Worm (Caenorhabditis elegans): ENCODE measurements around the gene cids-1.

cids-1 gene

DNA sequence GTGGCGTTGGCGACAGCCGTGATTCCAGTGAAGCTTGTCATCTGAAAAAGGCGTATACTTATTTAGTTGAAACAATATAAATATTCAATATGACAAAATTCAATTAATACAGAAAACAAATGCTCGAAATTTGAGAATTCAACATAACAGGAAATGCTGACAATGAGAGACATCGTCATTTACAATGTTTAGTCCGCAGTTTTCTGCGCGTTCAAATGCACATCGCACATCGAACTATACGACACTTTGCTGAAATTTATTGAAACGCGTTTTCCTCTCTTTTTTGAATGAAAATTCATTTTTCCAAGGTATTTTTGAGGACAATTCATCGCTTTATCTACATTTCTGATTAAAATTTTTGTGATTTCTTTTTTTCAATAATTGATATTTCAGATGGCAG, at the start of gene cids-1, which contains the start of gene pbs-6:
TSS of gene cids-1 (plus strand) at position 394 of the 400 bp plus-strand sequence.
TSS of gene pbs-6 (minus strand) at position 41 of the 400 bp plus-strand sequence.
- TF ChIP-seq him-1 (tag; optimal IDR thresholded peaks at IDR 0.05) (no peak), W03F9.2 (tag; optimal IDR thresholded peaks at IDR 0.05) (no peak), dao-5 (tag; optimal IDR thresholded peaks at IDR 0.05) (no peak)

DNA sequence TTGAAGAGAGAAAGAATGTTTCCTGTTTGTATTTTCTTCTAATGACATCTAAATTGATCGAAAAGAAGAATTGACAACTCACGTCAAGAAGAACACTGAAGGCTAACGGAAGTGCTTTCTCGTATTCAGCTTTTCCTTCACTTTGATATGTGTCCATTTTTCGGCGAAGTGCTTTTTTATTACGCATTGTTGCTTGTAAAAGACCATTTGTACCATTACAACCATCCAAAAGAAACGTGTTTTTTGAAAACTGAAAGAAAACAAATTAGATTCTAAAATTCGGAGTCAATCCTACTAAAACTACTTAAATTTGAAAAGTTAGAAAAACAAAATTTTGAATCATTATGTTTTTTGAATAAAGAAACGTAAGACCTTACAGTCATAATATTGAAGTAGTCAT, 45.2 kb upstream of the cids-1 start:
- no peak for TF ChIP-seq him-1 (tag; optimal IDR thresholded peaks at IDR 0.05)
- no peak for TF ChIP-seq W03F9.2 (tag; optimal IDR thresholded peaks at IDR 0.05)
- TF ChIP-seq dao-5 (tag; optimal IDR thresholded peaks at IDR 0.05) = no peak

DNA sequence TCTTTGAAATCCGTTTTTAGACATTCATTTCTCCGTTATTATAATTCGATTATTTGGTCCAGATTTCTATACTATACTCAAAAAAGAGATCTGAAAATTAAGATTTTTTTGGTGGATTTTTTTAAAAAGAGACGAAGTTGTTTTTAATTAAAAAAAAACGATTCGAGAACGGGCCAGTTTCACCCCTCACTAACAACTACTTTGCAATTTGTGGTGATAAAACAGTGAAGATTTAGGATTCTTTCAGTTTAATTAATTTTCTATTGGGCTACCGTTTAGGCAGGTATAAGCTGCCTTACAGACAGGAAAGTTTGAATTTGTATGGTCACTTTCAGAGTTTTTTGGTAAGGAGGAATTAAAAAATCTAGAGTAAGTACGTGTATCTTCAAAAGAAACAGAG, 43.1 kb upstream of the cids-1 start, which contains the start of gene unc-36:
TSS of gene unc-36 (minus strand) at position 101 of the 400 bp plus-strand sequence.
- no peak for TF ChIP-seq W03F9.2 (tag; optimal IDR thresholded peaks at IDR 0.05)
- no peak for TF ChIP-seq dao-5 (tag; optimal IDR thresholded peaks at IDR 0.05)
- no peak for TF ChIP-seq him-1 (tag; optimal IDR thresholded peaks at IDR 0.05)

DNA sequence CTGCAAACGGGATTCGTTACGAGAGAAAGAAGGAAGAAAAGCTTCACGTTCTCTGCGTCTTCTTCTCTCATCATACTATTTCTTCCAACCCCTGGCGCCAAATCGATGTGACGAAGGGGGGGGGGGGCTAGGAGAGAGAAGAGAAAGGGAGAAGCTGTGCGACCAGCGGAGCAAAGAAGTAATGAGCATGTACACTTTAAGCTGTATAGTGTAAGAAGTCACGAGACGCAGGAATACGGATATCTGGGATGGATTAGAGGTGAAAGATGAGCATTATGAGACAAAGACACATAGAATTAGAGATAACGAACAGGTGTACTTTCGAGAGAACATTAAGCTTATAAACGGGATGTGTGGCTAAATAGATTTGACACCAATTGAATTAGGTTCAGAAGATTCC, 42.5 kb upstream of the cids-1 start:
- TF ChIP-seq him-1 (tag; optimal IDR thresholded peaks at IDR 0.05) = peak; percentile 42
- TF ChIP-seq W03F9.2 (tag; optimal IDR thresholded peaks at IDR 0.05) = peak; percentile 25
- no peak for TF ChIP-seq dao-5 (tag; optimal IDR thresholded peaks at IDR 0.05)

DNA sequence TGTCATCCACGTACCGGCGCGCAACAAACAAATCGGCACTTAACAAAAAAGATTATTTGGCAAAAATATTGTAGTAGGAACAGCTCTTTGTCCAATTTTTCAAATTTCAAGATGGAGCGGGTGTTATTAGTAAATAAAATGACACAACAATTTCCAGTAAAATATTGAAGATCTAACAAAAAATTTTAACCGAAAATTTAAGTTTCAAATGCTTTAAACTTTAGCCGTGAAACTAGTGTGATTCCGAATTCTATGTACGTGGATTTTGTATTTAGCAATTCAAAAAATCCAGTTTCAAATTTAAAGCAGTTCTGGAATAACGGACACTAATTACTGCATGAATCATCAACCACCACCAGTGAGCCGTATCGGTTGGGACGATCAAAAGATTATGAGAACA, 41.5 kb upstream of the cids-1 start, which contains the start of gene snb-5:
TSS of gene snb-5 (plus strand) at position 301 of the 400 bp plus-strand sequence.
- TF ChIP-seq W03F9.2 (tag; optimal IDR thresholded peaks at IDR 0.05) = no peak
- no peak for TF ChIP-seq him-1 (tag; optimal IDR thresholded peaks at IDR 0.05)
- TF ChIP-seq dao-5 (tag; optimal IDR thresholded peaks at IDR 0.05) = no peak

DNA sequence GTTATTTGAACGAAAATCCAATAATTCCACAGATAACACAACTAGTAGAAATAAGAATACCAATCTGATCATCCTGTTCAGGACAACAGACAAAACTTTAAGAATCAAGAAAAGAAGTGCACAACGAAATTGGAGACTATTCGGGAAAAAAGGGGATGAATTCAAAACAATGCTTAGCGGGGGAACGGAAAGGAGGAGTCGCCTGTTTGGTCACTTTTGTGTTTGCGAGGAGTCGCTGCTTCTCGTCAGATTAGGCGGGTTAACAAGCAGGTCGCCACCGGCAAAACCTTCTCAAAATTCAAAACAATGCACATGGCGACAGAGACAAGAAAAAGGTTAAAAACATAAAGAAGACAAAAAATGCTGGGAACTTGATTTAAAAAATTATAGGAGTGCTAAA, 34.5 kb upstream of the cids-1 start, which contains the start of gene C30A5.10:
TSS of gene C30A5.10 (minus strand) at position 101 of the 400 bp plus-strand sequence.
- no peak for TF ChIP-seq W03F9.2 (tag; optimal IDR thresholded peaks at IDR 0.05)
- no peak for TF ChIP-seq him-1 (tag; optimal IDR thresholded peaks at IDR 0.05)
- no peak for TF ChIP-seq dao-5 (tag; optimal IDR thresholded peaks at IDR 0.05)

DNA sequence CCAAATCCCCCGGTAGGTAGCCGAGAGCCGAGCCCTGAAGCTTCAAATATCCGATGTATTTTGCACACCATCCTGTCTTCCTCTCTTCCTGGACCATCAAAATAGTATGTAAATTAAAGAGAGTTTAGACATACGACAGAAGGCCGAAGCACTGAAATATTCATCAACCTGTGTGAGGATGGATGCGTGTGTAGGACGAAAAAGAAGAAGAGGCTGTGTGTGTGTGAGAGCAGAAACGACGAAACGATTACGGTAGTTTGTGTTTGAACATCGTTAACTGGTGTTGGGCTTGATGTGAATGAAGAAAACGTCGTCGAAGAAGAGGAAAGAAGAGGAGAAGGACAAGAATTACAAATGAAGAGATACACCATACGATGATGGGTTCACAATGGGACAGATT, 32.7 kb upstream of the cids-1 start:
- TF ChIP-seq dao-5 (tag; optimal IDR thresholded peaks at IDR 0.05) = no peak
- TF ChIP-seq W03F9.2 (tag; optimal IDR thresholded peaks at IDR 0.05) = no peak
- no peak for TF ChIP-seq him-1 (tag; optimal IDR thresholded peaks at IDR 0.05)

DNA sequence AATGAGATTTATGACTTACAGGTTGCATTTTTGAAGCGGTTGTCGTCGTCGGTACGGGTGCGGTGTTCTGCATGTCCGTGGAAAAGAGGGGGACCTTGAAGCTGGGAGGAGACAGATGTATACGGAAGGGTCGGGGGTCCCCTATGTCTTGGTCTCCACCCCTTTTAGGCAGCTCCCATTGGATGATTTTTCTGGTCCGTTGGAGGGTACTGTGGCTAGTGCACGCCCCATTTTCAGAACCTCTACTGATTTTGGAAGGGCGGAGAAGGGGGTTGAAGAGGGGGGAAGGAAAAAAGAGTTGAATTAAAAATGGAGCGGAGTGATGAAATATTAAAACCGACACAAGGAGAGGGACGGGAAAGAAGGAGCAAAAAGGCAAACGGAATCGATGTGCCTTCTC, 28.0 kb upstream of the cids-1 start, which contains the start of gene unc-86:
TSS of gene unc-86 (minus strand) at position 113 of the 400 bp plus-strand sequence.
- TF ChIP-seq dao-5 (tag; optimal IDR thresholded peaks at IDR 0.05) (no peak), W03F9.2 (tag; optimal IDR thresholded peaks at IDR 0.05) (no peak), him-1 (tag; optimal IDR thresholded peaks at IDR 0.05) (no peak)

DNA sequence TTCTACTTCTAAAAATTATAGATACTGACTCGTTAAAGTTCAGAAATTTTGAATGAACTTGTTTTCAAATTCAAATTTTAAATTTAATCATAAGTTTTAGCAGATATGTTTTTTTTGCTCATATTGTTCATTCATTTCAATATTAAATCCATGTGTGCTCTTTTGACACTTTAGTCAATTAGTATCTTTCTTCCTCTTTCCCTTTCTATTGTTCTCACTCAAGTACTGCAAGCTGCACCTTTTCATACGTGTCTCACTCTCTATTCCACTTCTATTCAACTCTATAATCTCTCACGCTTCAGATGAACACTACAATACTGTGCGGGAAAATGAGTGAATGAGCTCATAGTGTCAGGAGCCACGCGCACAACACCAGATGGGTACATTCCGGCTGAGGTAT, 26.3 kb upstream of the cids-1 start, which contains the start of gene C30A5.16:
TSS of gene C30A5.16 (plus strand) at position 301 of the 400 bp plus-strand sequence.
- TF ChIP-seq W03F9.2 (tag; optimal IDR thresholded peaks at IDR 0.05) (no peak), dao-5 (tag; optimal IDR thresholded peaks at IDR 0.05) (no peak), him-1 (tag; optimal IDR thresholded peaks at IDR 0.05) (no peak)

DNA sequence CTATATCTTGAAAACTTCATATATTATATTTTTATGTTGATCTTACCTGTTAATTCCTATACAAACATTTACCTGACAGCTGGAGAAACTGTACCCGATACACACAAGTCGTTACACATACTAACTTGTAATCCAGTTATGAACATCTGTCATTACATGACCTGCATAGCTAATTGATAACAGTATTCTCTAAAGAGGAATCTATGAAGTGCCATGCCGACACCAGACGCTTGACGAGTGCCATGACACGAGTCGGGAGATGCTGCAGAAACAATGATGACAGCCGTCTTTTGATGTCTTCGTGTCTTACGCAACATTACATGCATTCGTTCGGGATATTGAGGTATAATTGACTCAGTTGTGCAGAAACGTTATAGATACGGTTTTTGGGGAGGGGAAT, 24.2 kb upstream of the cids-1 start:
- no peak for TF ChIP-seq W03F9.2 (tag; optimal IDR thresholded peaks at IDR 0.05)
- no peak for TF ChIP-seq dao-5 (tag; optimal IDR thresholded peaks at IDR 0.05)
- no peak for TF ChIP-seq him-1 (tag; optimal IDR thresholded peaks at IDR 0.05)

DNA sequence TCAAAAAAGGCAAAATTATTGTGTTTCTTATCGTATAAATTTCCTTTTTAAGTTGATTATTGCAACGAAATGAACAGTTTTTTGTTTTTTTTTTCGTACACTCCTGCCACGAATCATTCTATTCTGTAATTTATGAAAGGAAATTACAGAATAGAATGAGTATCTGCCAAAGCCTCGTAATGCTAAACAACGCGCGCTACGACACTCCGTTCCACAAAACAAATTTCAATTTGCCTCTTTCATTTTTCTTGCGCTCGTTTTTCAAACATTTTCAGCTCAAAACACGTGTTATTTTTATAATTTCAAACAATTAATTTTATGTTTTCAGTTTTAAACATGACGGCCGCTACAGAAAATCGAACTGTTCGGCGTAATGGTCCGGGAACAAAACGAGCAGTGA, 19.5 kb upstream of the cids-1 start, which contains the start of gene mob-4:
TSS of gene mob-4 (plus strand) at position 329 of the 400 bp plus-strand sequence.
- TF ChIP-seq W03F9.2 (tag; optimal IDR thresholded peaks at IDR 0.05) = no peak
- TF ChIP-seq dao-5 (tag; optimal IDR thresholded peaks at IDR 0.05) = no peak
- TF ChIP-seq him-1 (tag; optimal IDR thresholded peaks at IDR 0.05) = no peak

DNA sequence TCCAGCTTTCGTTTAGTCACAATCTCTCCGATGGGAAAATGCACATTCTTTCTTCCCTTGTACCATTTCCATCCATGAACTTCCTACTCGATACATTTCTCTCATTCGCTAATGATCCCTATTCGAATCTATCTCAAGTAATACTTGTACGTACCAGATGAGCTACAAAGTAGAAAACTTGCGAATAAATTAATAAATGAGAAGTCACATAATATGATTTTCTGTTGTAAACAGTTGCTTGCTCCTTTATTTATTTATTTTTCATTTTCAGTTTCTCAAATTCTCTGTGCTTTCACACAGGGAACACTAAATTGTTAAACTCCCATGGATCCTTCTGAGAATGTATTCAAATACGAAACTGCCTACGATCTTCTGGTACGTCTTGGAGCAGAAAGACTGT, 18.1 kb upstream of the cids-1 start, which contains the start of gene rfs-1:
TSS of gene rfs-1 (plus strand) at position 301 of the 400 bp plus-strand sequence.
- TF ChIP-seq W03F9.2 (tag; optimal IDR thresholded peaks at IDR 0.05) (no peak), him-1 (tag; optimal IDR thresholded peaks at IDR 0.05) (no peak), dao-5 (tag; optimal IDR thresholded peaks at IDR 0.05) (no peak)

DNA sequence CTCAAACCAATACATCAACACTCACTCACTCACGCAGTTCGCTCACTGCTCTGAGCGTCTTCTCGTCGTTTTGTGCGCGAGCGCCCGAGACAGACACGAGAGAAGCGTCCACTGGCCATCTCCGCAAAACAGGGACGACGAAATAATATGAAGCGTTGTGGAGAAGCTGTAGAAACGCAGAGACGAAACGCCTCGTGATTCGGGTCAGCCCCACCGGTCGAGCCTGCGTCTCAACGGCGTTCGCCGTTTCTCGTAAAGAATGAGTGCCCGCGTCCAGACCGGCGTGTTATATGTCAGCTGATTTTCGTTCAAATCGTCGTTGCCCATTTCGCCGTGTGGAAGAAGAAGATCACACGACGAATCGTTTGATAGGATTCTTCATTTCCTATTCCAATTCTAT, 16.7 kb upstream of the cids-1 start, which contains the start of gene fbxl-1:
TSS of gene fbxl-1 (plus strand) at position 320 of the 400 bp plus-strand sequence.
- TF ChIP-seq dao-5 (tag; optimal IDR thresholded peaks at IDR 0.05) (no peak), him-1 (tag; optimal IDR thresholded peaks at IDR 0.05) (peak; percentile 84), W03F9.2 (tag; optimal IDR thresholded peaks at IDR 0.05) (peak; percentile 2)

DNA sequence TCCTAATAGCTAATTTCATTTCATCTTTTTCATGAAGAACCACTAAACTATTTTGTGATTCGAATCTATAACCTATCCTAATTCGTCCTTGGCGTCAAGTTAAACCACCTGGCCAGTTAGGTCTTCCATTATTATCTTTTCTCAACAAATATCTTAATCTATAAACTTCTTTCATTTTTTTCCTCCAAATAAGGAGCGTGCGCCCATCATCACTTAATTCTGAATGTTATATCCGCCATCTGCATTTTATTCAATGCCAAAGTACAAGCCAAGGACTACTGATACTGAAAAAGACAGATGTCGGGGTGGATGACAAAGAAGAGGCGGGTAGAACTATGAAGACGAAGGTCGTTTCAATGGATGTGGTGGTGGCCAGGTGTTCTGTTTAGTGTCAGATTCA, 15.3 kb upstream of the cids-1 start:
- TF ChIP-seq W03F9.2 (tag; optimal IDR thresholded peaks at IDR 0.05) = no peak
- no peak for TF ChIP-seq him-1 (tag; optimal IDR thresholded peaks at IDR 0.05)
- TF ChIP-seq dao-5 (tag; optimal IDR thresholded peaks at IDR 0.05) = no peak

DNA sequence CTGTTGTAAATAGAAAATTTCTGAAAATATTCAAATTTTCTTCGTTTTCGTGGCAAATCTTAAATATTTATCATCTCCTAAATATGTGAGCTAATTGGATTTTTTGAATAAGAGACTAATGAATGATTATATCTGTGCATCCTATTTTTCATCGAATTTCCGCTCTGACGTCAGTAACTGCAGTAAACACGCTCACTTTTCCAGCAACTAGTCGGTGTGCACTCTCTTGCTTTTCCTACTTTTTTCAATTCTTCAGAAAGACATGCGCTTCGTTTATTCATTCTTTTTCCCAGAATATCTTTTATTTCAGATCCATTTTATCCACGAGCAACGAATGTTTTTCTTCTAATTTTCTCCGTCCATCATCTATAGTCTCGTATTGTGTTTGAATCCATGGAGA, 14.8 kb upstream of the cids-1 start:
- TF ChIP-seq him-1 (tag; optimal IDR thresholded peaks at IDR 0.05) (no peak), W03F9.2 (tag; optimal IDR thresholded peaks at IDR 0.05) (no peak), dao-5 (tag; optimal IDR thresholded peaks at IDR 0.05) (no peak)
